Fruit fly (Drosophila melanogaster): ENCODE measurements around the gene Cph.
A peak's percentile ranks its signal among the peaks of the same experiment; 100 is the strongest.

Cph gene

dm6 chrX:7095292-7095911, 42.1 kb upstream of the Cph start (continued):
- peak; percentile 42 for TF ChIP-seq sd (tag; optimal IDR thresholded peaks at IDR 0.05)
- peak; percentile 82 for TF ChIP-seq nerfin-1 (tag; optimal IDR thresholded peaks at IDR 0.05)
- TF ChIP-seq Nf-YC (tag; optimal IDR thresholded peaks at IDR 0.05) = peak; percentile 67
- peak; percentile 80 for TF ChIP-seq ap (GFP tag; IDR thresholded peaks at IDR 0.05)
- TF ChIP-seq mam (GFP tag; optimal IDR thresholded peaks at IDR 0.05) = peak; percentile 73
- peak; percentile 50; the same call in 1 of the 2 replicates for TF ChIP-seq Lim3 (GFP tag; IDR thresholded peaks at IDR 0.05)
- TF ChIP-seq Pdp1 (GFP tag; optimal IDR thresholded peaks at IDR 0.05) = peak; percentile 35 to 66
- peak; percentile 45 for TF ChIP-seq CHES-1-like (GFP tag; optimal IDR thresholded peaks at IDR 0.05)
- peak; percentile 9 for TF ChIP-seq CG13123 (GFP tag; optimal IDR thresholded peaks at IDR 0.05)
- peak; percentile 70 for TF ChIP-seq wek (GFP tag; optimal IDR thresholded peaks at IDR 0.05)
- peak; percentile 72 for TF ChIP-seq B-H2 (GFP tag; optimal IDR thresholded peaks at IDR 0.05)
- TF ChIP-seq CG3726 (GFP tag; IDR thresholded peaks at IDR 0.05) = 0 out of 3 replicates have a peak, but pooled peaks have one; percentile 14
- peak; percentile 11 for TF ChIP-seq CG4854 (GFP tag; optimal IDR thresholded peaks at IDR 0.05)
- TF ChIP-seq gcm2 (GFP tag; optimal IDR thresholded peaks at IDR 0.05) = no peak
- TF ChIP-seq Fer3 (tag; optimal IDR thresholded peaks at IDR 0.05) = peak; percentile 77
- TF ChIP-seq lola (GFP tag; optimal IDR thresholded peaks at IDR 0.05) = peak in 1 of 3 experiments; percentile 60
- TF ChIP-seq Usf (GFP tag; optimal IDR thresholded peaks at IDR 0.05) = no peak
- TF ChIP-seq HLH54F (GFP tag; optimal IDR thresholded peaks at IDR 0.05) = peak; percentile 63
- no peak for TF ChIP-seq ftz-f1 (GFP tag; optimal IDR thresholded peaks at IDR 0.05)
- TF ChIP-seq CG6791 (GFP tag; IDR thresholded peaks at IDR 0.05; ENCODE audit: partially characterized antibody) = no peak
- TF ChIP-seq CG18476 (GFP tag; optimal IDR thresholded peaks at IDR 0.05) = peak; percentile 63
- peak; percentile 76 for TF ChIP-seq Asciz (GFP tag; optimal IDR thresholded peaks at IDR 0.05)
- TF ChIP-seq Antp (GFP tag; optimal IDR thresholded peaks at IDR 0.05) = peak; percentile 83
- TF ChIP-seq jing (GFP tag; optimal IDR thresholded peaks at IDR 0.05) = peak; percentile 73
- peak; percentile 90 for TF ChIP-seq vvl (GFP tag; IDR thresholded peaks at IDR 0.05)
- no peak for TF ChIP-seq Jarid2 (GFP tag; optimal IDR thresholded peaks at IDR 0.05)
- no peak for TF ChIP-seq Gsc (GFP tag; IDR thresholded peaks at IDR 0.05)
- TF ChIP-seq knrl (GFP tag; IDR thresholded peaks at IDR 0.05; ENCODE audit: partially characterized antibody) = no peak
- TF ChIP-seq CG6854 (GFP tag; optimal IDR thresholded peaks at IDR 0.05) = peak; percentile 36
- peak; percentile 64 for TF ChIP-seq CG16863 (GFP tag; optimal IDR thresholded peaks at IDR 0.05)
- TF ChIP-seq CG11456 (GFP tag; IDR thresholded peaks at IDR 0.05) = peak; percentile 73; the same call in 2 of the 3 replicates
- TF ChIP-seq fd96Cb (tag; optimal IDR thresholded peaks at IDR 0.05) = peak; percentile 83
- peak; percentile 54; the same call in 1 of the 3 replicates for TF ChIP-seq z (GFP tag; IDR thresholded peaks at IDR 0.05)
- TF ChIP-seq CG2875 (GFP tag; optimal IDR thresholded peaks at IDR 0.05) = peak; percentile 51
- no peak for TF ChIP-seq Sin3A (optimal IDR thresholded peaks at IDR 0.05)
- peak; percentile 33 for TF ChIP-seq CG10274 (GFP tag; optimal IDR thresholded peaks at IDR 0.05)
- no peak for TF ChIP-seq CG13287 (GFP tag; IDR thresholded peaks at IDR 0.05; ENCODE audit: partially characterized antibody)
- peak; percentile 57; the same call in 1 of the 3 replicates for TF ChIP-seq sr (GFP tag; IDR thresholded peaks at IDR 0.05)
- no peak for TF ChIP-seq C15 (GFP tag; IDR thresholded peaks at IDR 0.05)
- TF ChIP-seq ash1 (GFP tag; optimal IDR thresholded peaks at IDR 0.05) = no peak
- peak; percentile 83 for TF ChIP-seq PHDP (tag; optimal IDR thresholded peaks at IDR 0.05)
- TF ChIP-seq CG7271 (tag; optimal IDR thresholded peaks at IDR 0.05) = peak; percentile 3
- peak; percentile 46 for TF ChIP-seq Dad (GFP tag; optimal IDR thresholded peaks at IDR 0.05)
- TF ChIP-seq CG30431 (GFP tag; optimal IDR thresholded peaks at IDR 0.05) = peak; percentile 69
- peak; percentile 37 for TF ChIP-seq Sry-δ (GFP tag; optimal IDR thresholded peaks at IDR 0.05)
- peak; percentile 84 for TF ChIP-seq CoRest (tag; optimal IDR thresholded peaks at IDR 0.05)
- peak; percentile 80 for TF ChIP-seq stc (GFP tag; IDR thresholded peaks at IDR 0.05)
- TF ChIP-seq lilli (GFP tag; optimal IDR thresholded peaks at IDR 0.05) = peak; percentile 75
- TF ChIP-seq sim (GFP tag; IDR thresholded peaks at IDR 0.05) = peak; percentile 41; the same call in 1 of the 2 replicates
